Worm (Caenorhabditis elegans) whole organism, young adult: ENCODE results near the gene sri-36.

ENCODE experiments used
- F57A8.1 ChIP-seq: fragments of 200-800 bp; sonication (Bioruptor generic); optimal IDR thresholded peaks from 2 replicates; lab custom pipeline; 2018; ENCODE audit warnings: mild to moderate bottlenecking, missing genetic modification characterization, moderate library complexity, missing compliant biosample characterization
- Y79H2A.3 ChIP-seq: fragments of 200-800 bp; sonication (Bioruptor generic); conservative IDR thresholded peaks from 2 replicates; pipeline ENCODE4 v1.3.6; 2022; ENCODE audit warnings: missing genetic modification reagents, missing genetic modification characterization, missing compliant biosample characterization
- ama-1 ChIP-seq, 3 experiments: fragments of 150-350 bp in 1 of 3; sonication (generic microtip) in 2 of 3; optimal IDR thresholded peaks; 2 replicates each; lab custom pipeline; 2014 to 2018; ENCODE audit warnings: missing biosample characterization in 2 of 3, missing genetic modification characterization in 2 of 3, missing genetic modification reagents in 2 of 3
- die-1 ChIP-seq: sonication (generic microtip); optimal IDR thresholded peaks from 2 replicates; lab custom pipeline; 2016; ENCODE audit warnings: missing genotype, mild to moderate bottlenecking, missing genetic modification characterization, missing compliant biosample characterization
- dpl-1 ChIP-seq: fragments of 150-350 bp; optimal IDR thresholded peaks from 2 replicates; lab custom pipeline; 2014; ENCODE audit warnings: missing biosample characterization, missing genetic modification reagents, missing genetic modification characterization
- lin-35 ChIP-seq, 3 experiments: fragments of 150-350 bp in 2 of 3; sonication (generic microtip) in 1 of 3; optimal IDR thresholded peaks; 2 replicates each; lab custom pipeline; 2014 to 2018; ENCODE audit warnings: missing biosample characterization in 3 of 3, missing genetic modification characterization in 3 of 3, missing genetic modification reagents in 3 of 3
- lsy-27 ChIP-seq: sonication (generic microtip); optimal IDR thresholded peaks from 2 replicates; lab custom pipeline; 2017; ENCODE audit warnings: missing genetic modification characterization, mild to moderate bottlenecking, missing compliant biosample characterization, antibody characterized with exemption, missing genotype, borderline replicate concordance; ENCODE audit not compliant: insufficient read depth
- sea-2 ChIP-seq: fragments of 200-800 bp; sonication (Bioruptor generic); IDR thresholded peaks from 2 replicates; pipeline ENCODE4 v1.3.6; 2022; ENCODE audit warnings: missing genetic modification characterization, missing compliant biosample characterization
- snpc-4 ChIP-seq, 5 experiments: fragments of 150-350 bp in 1 of 5; sonication (generic microtip) in 4 of 5; optimal IDR thresholded peaks; 2 replicates each; lab custom pipeline; 2014 to 2018; ENCODE audit warnings: missing genetic modification characterization in 5 of 5, missing biosample characterization in 3 of 5, antibody characterized with exemption in 2 of 5, mild to moderate bottlenecking in 2 of 5, missing compliant biosample characterization in 2 of 5, missing genotype in 2 of 5, moderate library complexity in 2 of 5, missing genetic modification reagents in 1 of 5
- tbp1 ChIP-seq: fragments of 200-800 bp; sonication (Bioruptor generic); optimal IDR thresholded peaks from 2 replicates; lab custom pipeline; 2018; ENCODE audit warnings: mild to moderate bottlenecking, missing genetic modification characterization, missing compliant biosample characterization

ce11 chrII:2586861-2587554 is 1.6 kb upstream of the sri-36 start, which contains the start of the genes F33H12.7 and sri-39:
- no peak for TF ChIP-seq snpc-4 (GFP tag; optimal IDR thresholded peaks at IDR 0.05; lab: Kevin White, UChicago)
- no peak for TF ChIP-seq snpc-4 (tag; optimal IDR thresholded peaks at IDR 0.05; lab: Kevin White, UChicago)
- no peak for TF ChIP-seq lsy-27 (tag; lab: Kevin White, UChicago)
- TF ChIP-seq lin-35 (GFP tag; optimal IDR thresholded peaks at IDR 0.05; lab: Kevin White, UChicago), result no peak
- TF ChIP-seq sea-2 (GFP tag; lab: Robert Waterston, UW), result no peak
- no peak for TF ChIP-seq tbp1 (GFP tag; lab: Kevin White, UChicago)
- TF ChIP-seq die-1 (tag; lab: Kevin White, UChicago), result no peak
- TF ChIP-seq ama-1 (optimal IDR thresholded peaks at IDR 0.05; lab: Kevin White, UChicago), result no peak
- TF ChIP-seq ama-1 (GFP tag; optimal IDR thresholded peaks at IDR 0.05; lab: Kevin White, UChicago), result no peak
- no peak for TF ChIP-seq Y79H2A.3
- no peak for TF ChIP-seq F57A8.1 (GFP tag; lab: Kevin White, UChicago)
- TF ChIP-seq dpl-1 (GFP tag; lab: Kevin White, UChicago), result no peak
